Fruit fly (Drosophila melanogaster): Measurements from ENCODE around the gene CG12268.

Gene CG12268

dm6 chr3R:23958091-23958838 is 10.0 kb upstream of the CG12268 start, which contains the start of the genes GluProRS and AP-1sigma (continued):
- TF ChIP-seq en (GFP tag; optimal IDR thresholded peaks at IDR 0.05) (peak; percentile 60), CG7963 (GFP tag; IDR thresholded peaks at IDR 0.05; ENCODE audit: partially characterized antibody) (peak; percentile 81), cas (GFP tag; IDR thresholded peaks at IDR 0.05) (peak; percentile 90), CG30020 (tag; optimal IDR thresholded peaks at IDR 0.05) (peak; percentile 74), pho (GFP tag; optimal IDR thresholded peaks at IDR 0.05) (peak; percentile 90), CG13287 (GFP tag; IDR thresholded peaks at IDR 0.05; ENCODE audit: partially characterized antibody) (peak; percentile 96), B-H1 (GFP tag; IDR thresholded peaks at IDR 0.05) (peak; percentile 90), gsb-n (tag; optimal IDR thresholded peaks at IDR 0.05) (peak; percentile 87), CG18619 (GFP tag; optimal IDR thresholded peaks at IDR 0.05) (peak; percentile 83), gcm (GFP tag; optimal IDR thresholded peaks at IDR 0.05) (peak; percentile 81), CG17829 (tag; optimal IDR thresholded peaks at IDR 0.05) (peak; percentile 89), tup (GFP tag; optimal IDR thresholded peaks at IDR 0.05) (peak; percentile 82), Tbp (GFP tag; optimal IDR thresholded peaks at IDR 0.05) (no peak), CG7839 (tag; optimal IDR thresholded peaks at IDR 0.05) (peak; percentile 89), CG16863 (GFP tag; optimal IDR thresholded peaks at IDR 0.05) (peak; percentile 82), Nf-YC (tag; optimal IDR thresholded peaks at IDR 0.05) (peak; percentile 82), Ets97D (GFP tag; optimal IDR thresholded peaks at IDR 0.05) (peak; percentile 78), pfk (GFP tag; optimal IDR thresholded peaks at IDR 0.05) (peak; percentile 26), Fer1 (GFP tag; optimal IDR thresholded peaks at IDR 0.05) (peak; percentile 83), Nf-YB (GFP tag; optimal IDR thresholded peaks at IDR 0.05) (peak; percentile 65), Awh (GFP tag; IDR thresholded peaks at IDR 0.05) (peak; percentile 93), vvl (GFP tag; IDR thresholded peaks at IDR 0.05) (peak; percentile 98), maf-S (GFP tag; optimal IDR thresholded peaks at IDR 0.05) (peak; percentile 82), nmo (GFP tag; optimal IDR thresholded peaks at IDR 0.05) (peak; percentile 93), wor (GFP tag; IDR thresholded peaks at IDR 0.05) (peak; percentile 93), kah (GFP tag; optimal IDR thresholded peaks at IDR 0.05) (peak; percentile 48), CG31365 (tag; optimal IDR thresholded peaks at IDR 0.05) (peak; percentile 32), Sox102F (GFP tag; optimal IDR thresholded peaks at IDR 0.05) (peak; percentile 90), dysf (GFP tag; IDR thresholded peaks at IDR 0.05) (peak; percentile 97), CG8388 (GFP tag; optimal IDR thresholded peaks at IDR 0.05) (peak; percentile 83), gce (GFP tag; IDR thresholded peaks at IDR 0.05) (peak; percentile 87), CG2889 (GFP tag; IDR thresholded peaks at IDR 0.05) (peak; percentile 92), Hr78 (GFP tag; optimal IDR thresholded peaks at IDR 0.05) (peak in 1 of 2 experiments; percentile 39), CG7928 (GFP tag; optimal IDR thresholded peaks at IDR 0.05) (peak; percentile 44), CG10959 (GFP tag; IDR thresholded peaks at IDR 0.05) (peak; percentile 93), CG18476 (GFP tag; optimal IDR thresholded peaks at IDR 0.05) (peak; percentile 91), Dip2 (GFP tag; IDR thresholded peaks at IDR 0.05) (peak; percentile 32; the same call in 1 of the 2 replicates), CG14860 (GFP tag; IDR thresholded peaks at IDR 0.05; ENCODE audit: partially characterized antibody) (peak; percentile 93), CG12236 (GFP tag; optimal IDR thresholded peaks at IDR 0.05) (peak; percentile 46), Ada2b (GFP tag; IDR thresholded peaks at IDR 0.05) (peak; percentile 95), unc-4 (GFP tag; IDR thresholded peaks at IDR 0.05; ENCODE audit: partially characterized antibody) (peak; percentile 90), otp (GFP tag; IDR thresholded peaks at IDR 0.05) (peak; percentile 93), dm (GFP tag; optimal IDR thresholded peaks at IDR 0.05) (peak; percentile 79), Blimp-1 (GFP tag; optimal IDR thresholded peaks at IDR 0.05) (peak; percentile 86), CG17568 (GFP tag; optimal IDR thresholded peaks at IDR 0.05) (no peak), CG18011 (GFP tag; optimal IDR thresholded peaks at IDR 0.05) (peak; percentile 67), Jarid2 (GFP tag; optimal IDR thresholded peaks at IDR 0.05) (peak; percentile 58), amos (GFP tag; IDR thresholded peaks at IDR 0.05; ENCODE audit: partially characterized antibody) (peak; percentile 92)

All from whole organism, embryonic.